Worm (Caenorhabditis elegans) whole organism, late embryonic: ENCODE data around the gene srj-25.

Experiments
- K09A11.1 ChIP-seq: sonication (generic microtip); optimal IDR thresholded peaks from 2 replicates; lab custom pipeline; 2017; ENCODE audit warnings: antibody characterized with exemption, mild to moderate bottlenecking, missing genetic modification characterization, missing compliant biosample characterization; ENCODE audit not compliant: insufficient read depth
- Y22D7AL.16 ChIP-seq: sonication (generic microtip); optimal IDR thresholded peaks from 2 replicates; lab custom pipeline; 2016; ENCODE audit warnings: missing genetic modification characterization, missing compliant biosample characterization
- ama-1 ChIP-seq: fragments of 150-350 bp; optimal IDR thresholded peaks from 2 replicates; lab custom pipeline; 2014
- ceh-19 ChIP-seq: fragments of 200-800 bp; sonication (Bioruptor generic); optimal IDR thresholded peaks from 2 replicates; lab custom pipeline; 2018; ENCODE audit warnings: mild to moderate bottlenecking, missing genetic modification characterization, missing compliant biosample characterization
- ceh-2 ChIP-seq: sonication (generic microtip); optimal IDR thresholded peaks from 2 replicates; lab custom pipeline; 2016; ENCODE audit warnings: missing genotype, missing genetic modification characterization, missing compliant biosample characterization
- ceh-31 ChIP-seq: sonication (generic microtip); optimal IDR thresholded peaks from 2 replicates; lab custom pipeline; 2016; ENCODE audit warnings: missing genetic modification characterization, missing compliant biosample characterization
- ceh-34 ChIP-seq: sonication (generic microtip); optimal IDR thresholded peaks from 2 replicates; lab custom pipeline; 2016; ENCODE audit warnings: mild to moderate bottlenecking, missing genetic modification characterization, missing compliant biosample characterization
- ceh-48 ChIP-seq: sonication (generic microtip); optimal IDR thresholded peaks from 2 replicates; lab custom pipeline; 2016; ENCODE audit warnings: missing genetic modification characterization, inconsistent platforms, missing compliant biosample characterization
- ceh-6 ChIP-seq: fragments of 200-800 bp; sonication (Bioruptor generic); optimal IDR thresholded peaks from 2 replicates; lab custom pipeline; 2018; ENCODE audit warnings: mild to moderate bottlenecking, missing genetic modification characterization, missing compliant biosample characterization
- che-1 ChIP-seq: sonication (generic microtip); optimal IDR thresholded peaks from 2 replicates; lab custom pipeline; 2016; ENCODE audit warnings: mild to moderate bottlenecking, missing genetic modification characterization, missing compliant biosample characterization
- elt-2 ChIP-seq: sonication (generic microtip); optimal IDR thresholded peaks from 2 replicates; lab custom pipeline; 2016; ENCODE audit warnings: missing genetic modification reagents, missing genetic modification characterization, missing compliant biosample characterization
- fax-1 ChIP-seq: sonication (generic microtip); optimal IDR thresholded peaks from 2 replicates; lab custom pipeline; 2016; ENCODE audit warnings: missing genotype, missing genetic modification characterization, missing compliant biosample characterization
- hlh-8 ChIP-seq: sonication (generic microtip); optimal IDR thresholded peaks from 2 replicates; lab custom pipeline; 2016; ENCODE audit warnings: missing genotype, missing genetic modification characterization, missing compliant biosample characterization
- lin-11 ChIP-seq: fragments of 200-800 bp; sonication (Bioruptor generic); optimal IDR thresholded peaks from 2 replicates; lab custom pipeline; 2018; ENCODE audit warnings: mild to moderate bottlenecking, missing genetic modification characterization, missing compliant biosample characterization
- mec-3 ChIP-seq: sonication (generic microtip); optimal IDR thresholded peaks from 2 replicates; lab custom pipeline; 2016; ENCODE audit warnings: borderline replicate concordance, missing genetic modification characterization, missing compliant biosample characterization
- nfya-1 ChIP-seq: sonication (generic microtip); optimal IDR thresholded peaks from 2 replicates; lab custom pipeline; 2017; ENCODE audit warnings: missing genetic modification characterization, mild to moderate bottlenecking, missing compliant biosample characterization, antibody characterized with exemption, moderate library complexity
- nhr-11 ChIP-seq: fragments of 150-350 bp; optimal IDR thresholded peaks from 2 replicates; lab custom pipeline; 2014; ENCODE audit warnings: missing biosample characterization, missing genetic modification characterization
- npax-4 ChIP-seq: sonication (generic microtip); optimal IDR thresholded peaks from 2 replicates; lab custom pipeline; 2016; ENCODE audit warnings: missing genetic modification characterization, missing compliant biosample characterization
- pag-3 ChIP-seq: sonication (generic microtip); optimal IDR thresholded peaks from 2 replicates; lab custom pipeline; 2016; ENCODE audit warnings: missing compliant biosample characterization, missing genetic modification characterization, borderline replicate concordance
- pat-9 ChIP-seq: fragments of 200-800 bp; sonication (Bioruptor generic); optimal IDR thresholded peaks from 2 replicates; lab custom pipeline; 2018; ENCODE audit warnings: mild to moderate bottlenecking, missing genetic modification characterization, moderate library complexity, missing compliant biosample characterization
- pax-1 ChIP-seq: fragments of 150-350 bp; optimal IDR thresholded peaks from 2 replicates; lab custom pipeline; 2014; ENCODE audit warnings: missing biosample characterization, missing genetic modification characterization
- rnt-1 ChIP-seq: sonication (generic microtip); optimal IDR thresholded peaks from 2 replicates; lab custom pipeline; 2016; ENCODE audit warnings: missing genetic modification characterization, missing compliant biosample characterization
- sdc-2 ChIP-seq: sonication (generic microtip); optimal IDR thresholded peaks from 2 replicates; lab custom pipeline; 2016; ENCODE audit warnings: missing genotype, missing genetic modification characterization, missing compliant biosample characterization
- sox-2 ChIP-seq: fragments of 200-800 bp; sonication (Bioruptor generic); IDR thresholded peaks from 2 replicates; pipeline ENCODE4 v1.3.6; 2022; ENCODE audit warnings: missing genetic modification reagents, missing genetic modification characterization, missing compliant biosample characterization
- tbx-2 ChIP-seq: sonication (generic microtip); optimal IDR thresholded peaks from 2 replicates; lab custom pipeline; 2016; ENCODE audit warnings: missing genetic modification characterization, missing compliant biosample characterization
- tbx-7 ChIP-seq: sonication (generic microtip); optimal IDR thresholded peaks from 2 replicates; lab custom pipeline; 2016; ENCODE audit warnings: missing genotype, missing genetic modification characterization, missing compliant biosample characterization
- ttx-3 ChIP-seq: sonication (generic microtip); optimal IDR thresholded peaks from 2 replicates; lab custom pipeline; 2016; ENCODE audit warnings: missing genetic modification reagents, missing genetic modification characterization, missing compliant biosample characterization
- unc-3 ChIP-seq, 2 experiments: fragments of 200-800 bp in 1 of 2; sonication (Bioruptor generic) in 1 of 2; sonication (generic microtip) in 1 of 2; conservative IDR thresholded peaks in 1 of 2; optimal IDR thresholded peaks in 1 of 2; 2 replicates each; pipeline versions ENCODE4 v1.3.6 to Lab custom; 2016 to 2022; ENCODE audit warnings: missing compliant biosample characterization in 2 of 2, missing genetic modification characterization in 2 of 2, missing genetic modification reagents in 1 of 2
- unc-55 ChIP-seq: sonication (generic microtip); optimal IDR thresholded peaks from 2 replicates; lab custom pipeline; 2017; ENCODE audit warnings: missing biosample characterization, missing genetic modification reagents, missing genetic modification characterization
- unc-86 ChIP-seq: sonication (generic microtip); optimal IDR thresholded peaks from 2 replicates; lab custom pipeline; 2016; ENCODE audit warnings: missing genetic modification characterization, missing compliant biosample characterization
- zip-5 ChIP-seq: sonication (generic microtip); optimal IDR thresholded peaks from 2 replicates; lab custom pipeline; 2016; ENCODE audit warnings: missing genetic modification characterization, missing compliant biosample characterization

The srj-25 gene

ce11 chrV:692720-693422 is 43.2 kb downstream of the srj-25 start, which contains the start of gene srx-4:
Gene srx-4 (minus strand): TSS chrV:692770.
- TF ChIP-seq Y22D7AL.16 (no peak), elt-2 (no peak), ceh-6 (GFP tag; lab: Kevin White, UChicago) (no peak), nfya-1 (tag; lab: Kevin White, UChicago) (no peak), unc-3 (GFP tag; conservative IDR thresholded peaks at IDR 0.05; lab: Robert Waterston, UW) (no peak), unc-3 (tag; optimal IDR thresholded peaks at IDR 0.05; lab: Kevin White, UChicago) (no peak), unc-55 (GFP tag; lab: Kevin White, UChicago) (no peak), ama-1 (lab: Kevin White, UChicago) (no peak), fax-1 (tag; lab: Kevin White, UChicago) (no peak), nhr-11 (no peak), sox-2 (no peak), lin-11 (tag; lab: Kevin White, UChicago) (no peak)

DNA sequence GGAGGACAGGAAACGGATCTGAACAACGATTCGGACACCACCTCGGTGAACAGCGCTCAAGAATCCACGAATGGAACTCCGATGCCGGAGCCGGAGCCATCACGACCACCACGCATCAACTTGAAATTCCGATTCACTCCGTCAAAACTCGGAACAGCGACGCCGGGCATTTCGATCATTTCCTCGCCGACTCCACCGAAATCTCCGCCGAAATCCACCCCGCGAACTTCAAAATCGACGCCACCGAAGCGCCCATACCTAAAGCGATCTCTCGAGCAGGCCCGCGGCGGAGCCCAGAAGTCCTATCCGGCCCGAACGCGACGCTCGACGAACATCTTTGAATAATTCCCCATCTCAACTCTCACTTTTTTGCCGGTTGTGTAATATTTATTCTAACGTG is 46.5 kb downstream of the srj-25 start:
- TF ChIP-seq sdc-2 (tag; lab: Kevin White, UChicago) (no peak), ttx-3 (tag; lab: Kevin White, UChicago) (no peak), npax-4 (no peak), unc-86 (tag; lab: Kevin White, UChicago) (no peak), mec-3 (tag; lab: Kevin White, UChicago) (no peak), tbx-7 (tag; lab: Kevin White, UChicago) (no peak), che-1 (no peak), ama-1 (lab: Kevin White, UChicago) (no peak), ceh-19 (no peak), hlh-8 (tag; lab: Kevin White, UChicago) (no peak), ceh-2 (tag; lab: Kevin White, UChicago) (no peak), K09A11.1 (tag; lab: Kevin White, UChicago) (no peak), pag-3 (no peak), tbx-2 (no peak), pat-9 (tag; lab: Kevin White, UChicago) (no peak), zip-5 (no peak)

DNA sequence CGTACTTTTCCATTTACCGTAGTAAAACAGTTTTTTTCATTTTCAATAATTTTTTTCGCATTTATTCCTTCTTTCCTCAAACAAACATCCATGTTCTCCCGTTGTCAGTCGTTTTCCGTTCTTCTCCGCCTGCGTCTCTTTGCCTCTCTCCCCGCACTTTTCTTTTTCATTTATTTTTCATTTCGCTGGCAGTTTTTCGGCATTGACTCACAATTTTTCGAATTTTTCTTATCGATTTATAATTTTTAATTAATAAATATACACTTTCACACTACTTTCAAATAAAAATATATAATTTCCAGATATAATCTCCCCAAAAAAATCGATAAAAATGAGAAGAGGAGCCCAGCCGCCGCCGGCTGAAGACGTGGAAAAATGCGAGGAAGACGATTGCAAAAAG is 48.7 kb downstream of the srj-25 start, which contains the start of gene H25P19.1:
TSS of gene H25P19.1 (plus strand) at position 301 of the 400 bp plus-strand sequence.
- TF ChIP-seq ceh-48 (tag; lab: Kevin White, UChicago) (peak; percentile 32), ceh-34 (no peak), tbx-7 (tag; lab: Kevin White, UChicago) (no peak), ceh-31 (tag; lab: Kevin White, UChicago) (no peak), pax-1 (tag; lab: Kevin White, UChicago) (no peak), Y22D7AL.16 (no peak), rnt-1 (tag; lab: Kevin White, UChicago) (no peak)
- TF ChIP-seq, all 69 proteins: peak for 1
